Fruit fly (Drosophila melanogaster): ENCODE measurements around the gene Dref.
A peak's percentile ranks its signal among the peaks of the same experiment; 100 is the strongest.

Dref gene

DNA sequence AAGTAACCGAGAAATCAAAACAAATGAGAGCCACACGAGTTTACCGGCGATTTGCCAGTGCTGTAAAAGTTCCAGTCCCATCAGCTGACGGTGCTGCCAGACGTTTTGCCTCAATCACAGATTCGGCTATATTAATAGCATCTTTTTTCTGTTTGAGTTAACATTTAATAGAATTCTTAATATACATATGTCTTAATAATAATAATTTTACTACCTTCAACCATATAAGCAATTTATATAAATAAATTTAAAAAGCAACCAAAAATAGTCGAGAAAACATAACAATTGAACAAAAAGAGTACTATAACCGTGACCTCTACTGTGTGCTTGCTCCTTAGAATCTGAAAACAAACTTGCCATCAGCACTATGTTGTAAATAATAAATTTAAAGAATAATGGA, 12.9 kb downstream of the Dref start, which contains the start of the genes CG13126 and CG4709 (continued):
- TF ChIP-seq sc (optimal IDR thresholded peaks at IDR 0.05) (no peak), sc (GFP tag; optimal IDR thresholded peaks at IDR 0.05) (peak; percentile 82), CG32772 (GFP tag; IDR thresholded peaks at IDR 0.05) (peak; percentile 89), corto (GFP tag; optimal IDR thresholded peaks at IDR 0.05) (peak; percentile 82), shn (GFP tag; optimal IDR thresholded peaks at IDR 0.05) (no peak), H2.0 (GFP tag; IDR thresholded peaks at IDR 0.05) (peak; percentile 82), otp (GFP tag; IDR thresholded peaks at IDR 0.05) (peak; percentile 77; the same call in 2 of the 3 replicates), Sox100B (GFP tag; optimal IDR thresholded peaks at IDR 0.05) (peak; percentile 91), CG2202 (tag; optimal IDR thresholded peaks at IDR 0.05) (peak; percentile 85), slou (GFP tag; optimal IDR thresholded peaks at IDR 0.05) (peak; percentile 79), CG9876 (GFP tag; optimal IDR thresholded peaks at IDR 0.05) (no peak), CG7271 (tag; optimal IDR thresholded peaks at IDR 0.05) (peak; percentile 93), CG2120 (GFP tag; optimal IDR thresholded peaks at IDR 0.05) (peak; percentile 82), dysf (GFP tag; IDR thresholded peaks at IDR 0.05) (peak; percentile 92), CG5245 (GFP tag; optimal IDR thresholded peaks at IDR 0.05) (peak; percentile 77), Hr78 (GFP tag; optimal IDR thresholded peaks at IDR 0.05) (peak in 1 of 2 experiments; percentile 83), knrl (GFP tag; IDR thresholded peaks at IDR 0.05; ENCODE audit: partially characterized antibody) (no peak), CG12155 (GFP tag; optimal IDR thresholded peaks at IDR 0.05) (peak; percentile 86), CG18011 (GFP tag; optimal IDR thresholded peaks at IDR 0.05) (peak; percentile 64), CG5180 (GFP tag; optimal IDR thresholded peaks at IDR 0.05) (peak; percentile 71), CG9609 (GFP tag; optimal IDR thresholded peaks at IDR 0.05) (no peak), Poxn (GFP tag; IDR thresholded peaks at IDR 0.05) (no peak; the same call in 1 of the 2 replicates), CG11504 (tag; optimal IDR thresholded peaks at IDR 0.05) (peak; percentile 91), CTCF (GFP tag; optimal IDR thresholded peaks at IDR 0.05) (peak; percentile 61), Gsc (GFP tag; IDR thresholded peaks at IDR 0.05) (peak; percentile 64), CG14710 (tag; optimal IDR thresholded peaks at IDR 0.05) (peak; percentile 97), CG2116 (GFP tag; optimal IDR thresholded peaks at IDR 0.05) (peak; percentile 77), sim (GFP tag; IDR thresholded peaks at IDR 0.05) (peak; percentile 81; the same call in 1 of the 2 replicates), unpg (GFP tag; optimal IDR thresholded peaks at IDR 0.05) (peak; percentile 93), Hand (GFP tag; optimal IDR thresholded peaks at IDR 0.05) (peak; percentile 69), Oli (tag; optimal IDR thresholded peaks at IDR 0.05) (peak; percentile 92), Ets97D (GFP tag; optimal IDR thresholded peaks at IDR 0.05) (peak; percentile 61), Tbp (GFP tag; optimal IDR thresholded peaks at IDR 0.05) (no peak), onecut (GFP tag; IDR thresholded peaks at IDR 0.05) (peak; percentile 71), CG9727 (GFP tag; optimal IDR thresholded peaks at IDR 0.05) (peak; percentile 96), maf-S (GFP tag; optimal IDR thresholded peaks at IDR 0.05) (no peak), Six4 (GFP tag; optimal IDR thresholded peaks at IDR 0.05) (peak; percentile 90), CrebB (tag; optimal IDR thresholded peaks at IDR 0.05) (peak; percentile 47), CG4730 (GFP tag; IDR thresholded peaks at IDR 0.05) (peak; percentile 86), ap (GFP tag; IDR thresholded peaks at IDR 0.05) (peak; percentile 83), phol (tag; optimal IDR thresholded peaks at IDR 0.05) (peak; percentile 96), CG1233 (GFP tag; optimal IDR thresholded peaks at IDR 0.05) (peak; percentile 90), CG33213 (GFP tag; optimal IDR thresholded peaks at IDR 0.05) (peak; percentile 49), Dll (GFP tag; IDR thresholded peaks at IDR 0.05; ENCODE audit: partially characterized antibody) (no peak), odd (GFP tag; optimal IDR thresholded peaks at IDR 0.05) (peak; percentile 82), YL-1 (GFP tag; optimal IDR thresholded peaks at IDR 0.05) (peak; percentile 85), CG4854 (GFP tag; optimal IDR thresholded peaks at IDR 0.05) (peak; percentile 64), sr (GFP tag; IDR thresholded peaks at IDR 0.05) (no peak), CG11695 (GFP tag; IDR thresholded peaks at IDR 0.05) (peak; percentile 95), CG7839 (tag; optimal IDR thresholded peaks at IDR 0.05) (peak; percentile 94), CG11085 (GFP tag; IDR thresholded peaks at IDR 0.05) (peak; percentile 77), pzg (GFP tag; optimal IDR thresholded peaks at IDR 0.05) (peak; percentile 59)

All from whole organism, embryonic.